Fruit fly (Drosophila melanogaster): ENCODE measurements around the gene CG43815.
A peak's percentile ranks its signal among the peaks of the same experiment; 100 is the strongest.

Gene CG43815

DNA sequence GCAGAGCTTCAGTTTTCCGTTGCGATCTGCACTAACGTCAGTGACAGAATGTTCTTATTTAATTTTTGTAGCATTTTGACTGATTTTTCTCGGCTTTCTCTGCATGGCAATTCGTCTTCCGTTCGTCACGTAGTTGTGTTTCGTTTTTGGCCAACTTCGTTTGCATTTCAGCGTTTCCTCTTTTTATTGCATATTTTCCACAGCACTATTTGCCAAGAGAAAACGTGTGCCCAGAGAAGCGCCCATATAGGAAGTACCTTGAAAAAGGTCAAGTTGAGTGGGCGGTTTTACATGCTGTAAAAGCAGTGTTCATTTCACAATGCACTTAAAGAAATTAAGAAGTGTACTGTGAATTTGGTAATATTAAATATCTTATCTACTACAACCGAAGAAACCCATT is 45.6 kb downstream of the CG43815 start, which contains the start of gene CG15418:
Gene CG15418 (minus strand): TSS at position 101 of the 400 bp plus-strand sequence.
- no peak for TF ChIP-seq gl (tag; optimal IDR thresholded peaks at IDR 0.05)
- no peak for TF ChIP-seq CG12605 (GFP tag; IDR thresholded peaks at IDR 0.05)

DNA sequence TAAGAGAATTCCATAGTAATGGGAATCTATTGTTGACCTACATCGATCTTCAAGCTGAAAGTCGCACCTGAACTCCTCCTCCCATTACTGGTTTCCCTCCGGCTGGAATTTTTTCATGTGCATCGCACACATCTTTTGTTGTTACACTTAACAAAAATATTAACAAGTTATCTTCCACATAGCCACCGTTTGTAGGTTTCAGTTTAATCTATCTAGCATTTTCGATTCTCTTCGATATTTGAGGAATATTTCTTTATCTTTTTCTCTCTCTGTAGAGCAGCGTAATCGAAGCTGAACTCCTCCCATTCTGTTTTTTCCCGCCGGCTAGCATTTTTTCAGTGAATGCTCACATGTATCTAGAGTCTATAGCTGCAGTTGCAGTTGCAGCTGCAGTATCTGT is 48.8 kb downstream of the CG43815 start:
- TF ChIP-seq CG4496 (GFP tag; IDR thresholded peaks at IDR 0.05): peak; percentile 76
- TF ChIP-seq D1 (tag; optimal IDR thresholded peaks at IDR 0.05): no peak
- peak; percentile 44; the same call in 1 of the 2 replicates for TF ChIP-seq CG12605 (GFP tag; IDR thresholded peaks at IDR 0.05)
- TF ChIP-seq CG17806 (tag; optimal IDR thresholded peaks at IDR 0.05): peak; percentile 21
- TF ChIP-seq Ets98B (GFP tag; IDR thresholded peaks at IDR 0.05): peak; percentile 61
- no peak for TF ChIP-seq CG15710 (tag; optimal IDR thresholded peaks at IDR 0.05)
- TF ChIP-seq rn (GFP tag; IDR thresholded peaks at IDR 0.05): 0 out of 2 replicates have a peak, but pooled peaks have one; percentile 10
- TF ChIP-seq fd96Ca (GFP tag; IDR thresholded peaks at IDR 0.05): peak; percentile 36; the same call in 1 of the 3 replicates
- peak; percentile 70 for TF ChIP-seq CG8301 (tag; optimal IDR thresholded peaks at IDR 0.05)
- TF ChIP-seq CG32121 (GFP tag; IDR thresholded peaks at IDR 0.05): 0 out of 2 replicates have a peak, but pooled peaks have one; percentile 41
- no peak for TF ChIP-seq CG10348 (GFP tag; IDR thresholded peaks at IDR 0.05)
